Fruit fly (Drosophila melanogaster): ENCODE data around the gene S6k.

dm6 chr3L:5845466-5845865, 34.7 kb upstream of the S6k start, which contains the start of gene vn:
- TF ChIP-seq CG8478 (optimal IDR thresholded peaks at IDR 0.05) (no peak), CTCF (optimal IDR thresholded peaks at IDR 0.05) (no peak)
